Fruit fly (Drosophila melanogaster) whole organism, embryonic: ENCODE results near the gene CG7970.
A peak's percentile ranks its signal among the peaks of the same experiment; 100 is the strongest.

ENCODE experiments used
- CG16815 ChIP-seq: fragments of 200-800 bp; sonication (Bioruptor generic); optimal IDR thresholded peaks from 3 replicates; lab custom pipeline; 2017; ENCODE audit warnings: missing biosample characterization, mild to moderate bottlenecking, missing genetic modification characterization
- CG32532 ChIP-seq: fragments of 200-800 bp; sonication (Bioruptor generic); IDR thresholded peaks from 2 replicates; pipeline ENCODE4 v1.3.6; 2022; ENCODE audit warnings: missing biosample characterization, missing genetic modification characterization
- CG4820 ChIP-seq: fragments of 200-800 bp; sonication (Bioruptor generic); optimal IDR thresholded peaks from 3 replicates; lab custom pipeline; 2016; ENCODE audit warnings: missing biosample characterization, missing genetic modification characterization
- CG6175 ChIP-seq: fragments of 200-800 bp; sonication (Bioruptor generic); IDR thresholded peaks from 3 replicates; pipeline ENCODE4 v1.3.6; 2022; ENCODE audit warnings: missing biosample characterization, missing genetic modification characterization
- CG6854 ChIP-seq: fragments of 200-800 bp; sonication (Bioruptor generic); optimal IDR thresholded peaks from 3 replicates; lab custom pipeline; 2017; ENCODE audit warnings: missing biosample characterization, mild to moderate bottlenecking, missing genetic modification characterization
- E2f2 ChIP-seq: fragments of 200-800 bp; sonication (Bioruptor generic); IDR thresholded peaks from 2 replicates; pipeline ENCODE4 v1.3.6; 2022; ENCODE audit warnings: missing biosample characterization, missing genetic modification characterization
- MESR4 ChIP-seq: fragments of 200-800 bp; sonication (Bioruptor generic); optimal IDR thresholded peaks from 2 replicates; lab custom pipeline; 2018; ENCODE audit warnings: missing biosample characterization, mild to moderate bottlenecking, missing genetic modification characterization, moderate library complexity
- Oaz ChIP-seq: fragments of 200-800 bp; sonication (Bioruptor generic); IDR thresholded peaks from 2 replicates; pipeline ENCODE4 v1.3.6; 2022; ENCODE audit warnings: missing biosample characterization, missing genetic modification characterization
- Poxn ChIP-seq: fragments of 200-800 bp; sonication (Bioruptor generic); IDR thresholded peaks from 2 replicates; pipeline ENCODE4 v1.3.6; 2022; ENCODE audit warnings: missing biosample characterization, missing genetic modification characterization
- al ChIP-seq: fragments of 200-800 bp; sonication (Bioruptor generic); IDR thresholded peaks from 2 replicates; pipeline ENCODE4 v1.3.6; 2022; ENCODE audit warnings: missing biosample characterization, missing genetic modification characterization
- ro ChIP-seq: fragments of 200-800 bp; sonication (Bioruptor generic); IDR thresholded peaks from 2 replicates; pipeline ENCODE4 v1.3.6; 2022; ENCODE audit warnings: missing biosample characterization, missing genetic modification characterization

DNA sequence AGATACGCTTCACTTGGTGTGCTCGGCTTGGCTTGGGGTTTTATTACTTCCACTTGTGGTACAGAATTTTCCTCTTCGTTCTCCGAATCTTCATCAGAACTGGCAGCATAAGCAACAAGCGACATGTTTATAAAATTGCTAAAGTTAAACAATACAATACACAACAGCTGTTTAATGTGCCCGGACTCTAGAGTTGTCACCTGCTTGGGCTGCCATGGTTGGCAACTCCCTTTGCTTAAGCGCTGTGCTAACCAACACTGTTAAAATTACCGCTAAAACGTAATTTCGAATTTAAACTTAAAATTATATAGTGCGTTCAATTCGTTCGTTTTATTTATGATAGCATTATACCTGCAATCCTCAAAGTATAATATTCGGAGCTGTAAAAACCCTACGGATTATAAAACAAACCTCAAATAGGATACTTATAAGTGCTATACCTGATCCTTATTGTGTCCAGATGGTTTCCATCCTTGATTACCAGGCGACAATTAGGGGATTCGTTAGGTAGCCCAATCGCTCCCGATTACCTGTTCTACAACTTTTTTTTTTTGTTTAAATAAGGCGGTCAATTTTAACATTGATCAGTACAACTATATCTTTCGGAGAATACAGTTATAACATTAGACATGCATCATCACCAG lies 5.2 kb upstream of the CG7970 start, which contains the start of the genes CG17249 and Bro:
- TF ChIP-seq Oaz (no peak), CG32532 (GFP tag; lab: Robert Waterston, UW) (no peak), Poxn (GFP tag; lab: Robert Waterston, UW) (no peak), CG16815 (GFP tag; lab: Kevin White, UChicago) (no peak), al (GFP tag; lab: Robert Waterston, UW) (no peak), ro (GFP tag; lab: Robert Waterston, UW) (no peak), E2f2 (peak; percentile 97), CG6175 (no peak), CG4820 (GFP tag; lab: Kevin White, UChicago) (no peak), MESR4 (GFP tag; lab: Kevin White, UChicago) (peak; percentile 78), CG6854 (GFP tag; lab: Kevin White, UChicago) (no peak)
